Worm (Caenorhabditis elegans) whole organism, L3 larva: ENCODE measurements around the gene kel-1.

Experiments
- R02D3.7 ChIP-seq: fragments of 150-350 bp; optimal IDR thresholded peaks from 2 replicates; lab custom pipeline; 2014; ENCODE audit warnings: missing biosample characterization, missing genetic modification characterization
- ZK546.5 ChIP-seq: sonication (generic microtip); optimal IDR thresholded peaks from 2 replicates; lab custom pipeline; 2017; ENCODE audit warnings: missing biosample characterization, missing genetic modification characterization
- aly-2 ChIP-seq: fragments of 150-350 bp; optimal IDR thresholded peaks from 2 replicates; lab custom pipeline; 2014; ENCODE audit warnings: missing biosample characterization, missing genetic modification characterization
- ama-1 ChIP-seq: fragments of 150-350 bp; optimal IDR thresholded peaks from 2 replicates; lab custom pipeline; 2018
- ceh-16 ChIP-seq: sonication (generic microtip); optimal IDR thresholded peaks from 2 replicates; lab custom pipeline; 2017; ENCODE audit warnings: missing biosample characterization, missing genetic modification characterization
- ceh-28 ChIP-seq: fragments of 150-350 bp; optimal IDR thresholded peaks from 2 replicates; lab custom pipeline; 2014; ENCODE audit warnings: missing biosample characterization, missing genetic modification reagents, missing genetic modification characterization
- ceh-82 ChIP-seq: fragments of 150-350 bp; optimal IDR thresholded peaks from 2 replicates; lab custom pipeline; 2014; ENCODE audit warnings: missing biosample characterization, missing genetic modification characterization
- ceh-9 ChIP-seq: sonication (generic microtip); optimal IDR thresholded peaks from 2 replicates; lab custom pipeline; 2018; ENCODE audit warnings: missing biosample characterization, missing genetic modification characterization
- daf-12 ChIP-seq: fragments of 150-350 bp; optimal IDR thresholded peaks from 2 replicates; lab custom pipeline; 2014; ENCODE audit warnings: missing biosample characterization, missing genetic modification reagents, missing genetic modification characterization
- egl-27 ChIP-seq: sonication (generic microtip); optimal IDR thresholded peaks from 4 replicates; lab custom pipeline; 2017; ENCODE audit warnings: missing biosample characterization, missing genetic modification reagents, missing genetic modification characterization
- egl-5 ChIP-seq: fragments of 150-350 bp; optimal IDR thresholded peaks from 2 replicates; lab custom pipeline; 2017; ENCODE audit warnings: missing biosample characterization, missing genetic modification reagents, missing genetic modification characterization, inconsistent platforms
- elt-1 ChIP-seq: fragments of 150-350 bp; optimal IDR thresholded peaks from 2 replicates; lab custom pipeline; 2014; ENCODE audit warnings: missing biosample characterization, missing genetic modification characterization
- elt-2 ChIP-seq: sonication (generic microtip); optimal IDR thresholded peaks from 2 replicates; lab custom pipeline; 2016; ENCODE audit warnings: missing genetic modification reagents, mild to moderate bottlenecking, missing genetic modification characterization, missing compliant biosample characterization
- elt-3 ChIP-seq, 3 experiments: fragments of 150-350 bp in 1 of 3; sonication (generic microtip) in 2 of 3; optimal IDR thresholded peaks; 2 replicates in 2 of 3; 4 replicates in 1 of 3; lab custom pipeline; 2014 to 2017; ENCODE audit warnings: missing biosample characterization in 3 of 3, missing genetic modification characterization in 3 of 3
- eor-1 ChIP-seq, 2 experiments: fragments of 150-350 bp; optimal IDR thresholded peaks; 2 replicates each; lab custom pipeline; 2014 to 2018; ENCODE audit warnings: missing biosample characterization in 2 of 2, missing genetic modification characterization in 2 of 2
- fkh-10 ChIP-seq: sonication (generic microtip); optimal IDR thresholded peaks from 2 replicates; lab custom pipeline; 2017; ENCODE audit warnings: missing biosample characterization, missing genetic modification reagents, missing genetic modification characterization
- fkh-2 ChIP-seq: fragments of 150-350 bp; optimal IDR thresholded peaks from 2 replicates; lab custom pipeline; 2014; ENCODE audit warnings: missing biosample characterization, missing genetic modification reagents, missing genetic modification characterization
- fos-1 ChIP-seq: fragments of 150-350 bp; optimal IDR thresholded peaks from 2 replicates; lab custom pipeline; 2014; ENCODE audit warnings: missing biosample characterization, missing genetic modification characterization
- hmg-11 ChIP-seq: sonication (generic microtip); optimal IDR thresholded peaks from 2 replicates; lab custom pipeline; 2016; ENCODE audit warnings: missing genetic modification characterization, missing compliant biosample characterization
- jun-1 ChIP-seq: fragments of 150-350 bp; optimal IDR thresholded peaks from 2 replicates; lab custom pipeline; 2014; ENCODE audit warnings: missing biosample characterization, missing genetic modification reagents, missing genetic modification characterization
- lin-15B ChIP-seq: fragments of 150-350 bp; optimal IDR thresholded peaks from 2 replicates; lab custom pipeline; 2014; ENCODE audit warnings: missing biosample characterization, missing genetic modification characterization
- lin-39 ChIP-seq: fragments of 150-350 bp; optimal IDR thresholded peaks from 2 replicates; lab custom pipeline; 2018; ENCODE audit warnings: missing biosample characterization, missing genetic modification reagents, missing genetic modification characterization
- lsy-12 ChIP-seq: sonication (generic microtip); optimal IDR thresholded peaks from 2 replicates; lab custom pipeline; 2016; ENCODE audit warnings: mild to moderate bottlenecking, missing genetic modification characterization, missing compliant biosample characterization
- mdl-1 ChIP-seq: fragments of 150-350 bp; optimal IDR thresholded peaks from 2 replicates; lab custom pipeline; 2014; ENCODE audit warnings: missing biosample characterization, missing genetic modification characterization
- mml-1 ChIP-seq: fragments of 150-350 bp; sonication (generic microtip); optimal IDR thresholded peaks from 3 replicates; lab custom pipeline; 2014; ENCODE audit warnings: missing biosample characterization, missing genetic modification characterization
- nfya-1 ChIP-seq: sonication (generic microtip); optimal IDR thresholded peaks from 2 replicates; lab custom pipeline; 2017; ENCODE audit warnings: missing genetic modification characterization, mild to moderate bottlenecking, missing compliant biosample characterization, antibody characterized with exemption, moderate library complexity; ENCODE audit not compliant: insufficient read depth
- nhr-11 ChIP-seq: fragments of 150-350 bp; optimal IDR thresholded peaks from 2 replicates; lab custom pipeline; 2014; ENCODE audit warnings: missing biosample characterization, missing genetic modification characterization
- nhr-12 ChIP-seq: fragments of 150-350 bp; optimal IDR thresholded peaks from 2 replicates; lab custom pipeline; 2014; ENCODE audit warnings: missing biosample characterization, missing genetic modification characterization
- nhr-23 ChIP-seq: fragments of 150-350 bp; optimal IDR thresholded peaks from 2 replicates; lab custom pipeline; 2014; ENCODE audit warnings: missing biosample characterization, missing genetic modification reagents, missing genetic modification characterization
- nhr-237 ChIP-seq: fragments of 150-350 bp; optimal IDR thresholded peaks from 2 replicates; lab custom pipeline; 2014; ENCODE audit warnings: missing biosample characterization, missing genetic modification characterization
- nhr-25 ChIP-seq: sonication (generic microtip); optimal IDR thresholded peaks from 2 replicates; lab custom pipeline; 2017; ENCODE audit warnings: missing biosample characterization, missing genetic modification characterization
- nhr-28 ChIP-seq: fragments of 150-350 bp; optimal IDR thresholded peaks from 2 replicates; lab custom pipeline; 2014; ENCODE audit warnings: missing biosample characterization, missing genetic modification characterization
- nhr-43 ChIP-seq: sonication (generic microtip); optimal IDR thresholded peaks from 2 replicates; lab custom pipeline; 2016; ENCODE audit warnings: mild to moderate bottlenecking, missing genetic modification characterization, missing compliant biosample characterization; ENCODE audit not compliant: poor library complexity, severe bottlenecking
- nhr-67 ChIP-seq: fragments of 150-350 bp; optimal IDR thresholded peaks from 2 replicates; lab custom pipeline; 2014; ENCODE audit warnings: missing biosample characterization, missing genetic modification characterization
- nhr-76 ChIP-seq: fragments of 150-350 bp; sonication (generic microtip); optimal IDR thresholded peaks from 5 replicates; lab custom pipeline; 2014; ENCODE audit warnings: missing biosample characterization, missing genetic modification characterization
- nhr-77 ChIP-seq: fragments of 150-350 bp; optimal IDR thresholded peaks from 2 replicates; lab custom pipeline; 2014; ENCODE audit warnings: missing biosample characterization, missing genetic modification characterization
- pha-4 ChIP-seq: fragments of 150-350 bp; optimal IDR thresholded peaks from 2 replicates; lab custom pipeline; 2014; ENCODE audit warnings: missing biosample characterization, missing genetic modification reagents, missing genetic modification characterization
- pqm-1 ChIP-seq: fragments of 150-350 bp; optimal IDR thresholded peaks from 2 replicates; lab custom pipeline; 2017; ENCODE audit warnings: missing biosample characterization, missing genetic modification characterization, inconsistent platforms
- sea-2 ChIP-seq: fragments of 150-350 bp; sonication (generic microtip); optimal IDR thresholded peaks from 4 replicates; lab custom pipeline; 2014; ENCODE audit warnings: missing biosample characterization, missing genetic modification reagents, missing genetic modification characterization
- skn-1 ChIP-seq: fragments of 150-350 bp; optimal IDR thresholded peaks from 2 replicates; lab custom pipeline; 2014; ENCODE audit warnings: missing biosample characterization, missing genetic modification characterization
- snpc-4 ChIP-seq: fragments of 150-350 bp; optimal IDR thresholded peaks from 2 replicates; lab custom pipeline; 2014; ENCODE audit warnings: missing biosample characterization, missing genetic modification characterization
- tbx-2 ChIP-seq: sonication (generic microtip); optimal IDR thresholded peaks from 2 replicates; lab custom pipeline; 2016; ENCODE audit warnings: mild to moderate bottlenecking, missing genetic modification characterization, missing compliant biosample characterization
- unc-39 ChIP-seq: sonication (generic microtip); optimal IDR thresholded peaks from 4 replicates; lab custom pipeline; 2017; ENCODE audit warnings: missing biosample characterization, missing genetic modification characterization
- unc-62 ChIP-seq: fragments of 150-350 bp; sonication (generic microtip); optimal IDR thresholded peaks from 4 replicates; lab custom pipeline; 2014; ENCODE audit warnings: missing biosample characterization, missing genetic modification reagents, missing genetic modification characterization
- zag-1 ChIP-seq: fragments of 150-350 bp; optimal IDR thresholded peaks from 2 replicates; lab custom pipeline; 2014; ENCODE audit warnings: missing biosample characterization, missing genetic modification characterization
- ztf-11 ChIP-seq: fragments of 150-350 bp; optimal IDR thresholded peaks from 2 replicates; lab custom pipeline; 2014; ENCODE audit warnings: missing biosample characterization, missing genetic modification characterization
- ztf-4 ChIP-seq: fragments of 150-350 bp; optimal IDR thresholded peaks from 2 replicates; lab custom pipeline; 2014; ENCODE audit warnings: missing biosample characterization, missing genetic modification characterization

Gene kel-1

DNA sequence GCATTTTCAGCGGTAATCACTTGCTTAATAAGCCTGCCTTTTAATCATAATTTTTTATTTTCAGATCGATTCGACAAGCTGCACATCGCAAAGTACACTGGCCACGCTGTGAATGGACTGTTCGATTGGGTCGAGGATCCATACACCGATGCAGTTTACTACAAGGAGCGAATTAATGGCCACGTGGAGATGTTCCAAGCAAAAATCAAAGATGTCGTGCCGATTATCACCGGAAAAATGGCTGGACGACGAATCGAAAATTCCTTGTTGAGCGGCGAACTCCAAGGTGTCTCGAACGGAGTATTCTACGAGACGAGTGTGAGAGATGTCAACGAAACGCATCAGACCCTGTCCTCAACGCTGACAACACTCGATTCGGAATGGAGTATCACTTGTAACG is 38.7 kb downstream of the kel-1 start:
- TF ChIP-seq nhr-11 (tag; lab: Kevin White, UChicago) = no peak

DNA sequence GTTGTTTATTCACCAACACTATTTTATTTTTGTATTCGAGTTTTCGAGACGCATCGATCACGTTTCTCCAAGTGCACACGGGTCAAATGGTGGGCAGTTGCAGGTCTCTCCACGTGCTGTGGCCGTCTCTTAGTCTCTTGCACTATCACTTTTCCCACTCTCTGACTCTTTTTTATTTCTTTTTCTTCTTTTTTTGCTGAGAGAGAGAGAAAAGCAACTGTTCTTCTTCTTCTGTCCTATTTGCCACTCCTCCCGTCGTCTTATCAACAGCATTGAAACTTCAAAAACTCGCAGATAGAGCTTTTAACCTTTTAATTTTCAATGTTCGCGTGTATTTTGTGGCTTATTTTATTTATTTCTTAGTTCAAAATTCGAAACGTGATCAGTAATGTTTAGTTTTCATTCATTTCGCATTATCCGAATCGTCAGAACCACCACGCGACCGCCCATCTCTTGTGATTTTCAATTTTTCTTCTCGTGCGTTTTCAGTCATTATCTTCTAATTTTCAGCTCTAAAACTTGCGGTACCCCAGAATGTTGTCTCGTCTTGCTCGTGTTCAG is 39.9 kb downstream of the kel-1 start, which contains the start of gene alh-8:
TSS of gene alh-8 (plus strand) at position 511 of the 561 bp plus-strand sequence.
- peak; percentile 92 for TF ChIP-seq mdl-1 (tag; lab: Kevin White, UChicago)
- TF ChIP-seq lin-39 (tag; lab: Kevin White, UChicago) = peak; percentile 31
- no peak for TF ChIP-seq fkh-2
- TF ChIP-seq elt-3 (tag; optimal IDR thresholded peaks at IDR 0.05; lab: Kevin White, UChicago) = no peak
- no peak for TF ChIP-seq unc-39 (tag; lab: Kevin White, UChicago)
- no peak for TF ChIP-seq nhr-28 (tag; lab: Kevin White, UChicago)
- no peak for TF ChIP-seq nhr-67 (tag; lab: Kevin White, UChicago)
- no peak for TF ChIP-seq mml-1
- TF ChIP-seq hmg-11 (tag; lab: Kevin White, UChicago) = no peak
- TF ChIP-seq egl-5 = no peak
- TF ChIP-seq nfya-1 (tag; lab: Kevin White, UChicago) = peak; percentile 44
- no peak for TF ChIP-seq elt-1 (tag; lab: Kevin White, UChicago)
- TF ChIP-seq ztf-4 (tag; lab: Kevin White, UChicago) = no peak
- TF ChIP-seq skn-1 (tag; lab: Kevin White, UChicago) = no peak
- TF ChIP-seq nhr-77 (tag; lab: Kevin White, UChicago) = peak; percentile 21
- TF ChIP-seq aly-2 = no peak
- peak; percentile 55 for TF ChIP-seq pha-4
- TF ChIP-seq nhr-11 (tag; lab: Kevin White, UChicago) = no peak
- TF ChIP-seq snpc-4 (tag; lab: Kevin White, UChicago) = no peak
- peak; percentile 14 for TF ChIP-seq pqm-1 (tag; lab: Kevin White, UChicago)
- no peak for TF ChIP-seq ceh-16 (tag; lab: Kevin White, UChicago)
- no peak for TF ChIP-seq sea-2 (GFP tag; lab: Kevin White, UChicago)
- no peak for TF ChIP-seq ceh-9 (tag; lab: Kevin White, UChicago)
- peak; percentile 14 for TF ChIP-seq lin-15B
- no peak for TF ChIP-seq egl-27 (tag; lab: Kevin White, UChicago)
- no peak for TF ChIP-seq nhr-25 (tag; lab: Kevin White, UChicago)
- no peak for TF ChIP-seq tbx-2
- no peak for TF ChIP-seq ZK546.5 (tag; lab: Kevin White, UChicago)
- no peak for TF ChIP-seq jun-1
- no peak for TF ChIP-seq daf-12 (tag; lab: Kevin White, UChicago)
- TF ChIP-seq R02D3.7 = no peak
- no peak for TF ChIP-seq nhr-237
- peak; percentile 53 for TF ChIP-seq ama-1 (lab: Kevin White, UChicago)
- no peak for TF ChIP-seq zag-1
- no peak for TF ChIP-seq ztf-11 (tag; lab: Kevin White, UChicago)
- TF ChIP-seq elt-2 (tag; lab: Kevin White, UChicago) = peak; percentile 76
- TF ChIP-seq lsy-12 (tag; lab: Kevin White, UChicago) = no peak
- no peak for TF ChIP-seq nhr-12 (tag; lab: Kevin White, UChicago)
- no peak for TF ChIP-seq fkh-10 (GFP tag; lab: Kevin White, UChicago)
- TF ChIP-seq eor-1 (tag; optimal IDR thresholded peaks at IDR 0.05; lab: Kevin White, UChicago) = no peak
- no peak for TF ChIP-seq ceh-28
- peak; percentile 5 for TF ChIP-seq nhr-23 (tag; lab: Kevin White, UChicago)
- TF ChIP-seq nhr-76 = no peak
- TF ChIP-seq fos-1 (tag; lab: Kevin White, UChicago) = no peak
- no peak for TF ChIP-seq nhr-43 (tag; lab: Kevin White, UChicago)
- no peak for TF ChIP-seq unc-62 (GFP tag; lab: Kevin White, UChicago)
- no peak for TF ChIP-seq ceh-82 (tag; lab: Kevin White, UChicago)
